Worm (Caenorhabditis elegans) whole organism, young adult: ENCODE results near the gene C23H4.6.
A peak's percentile ranks its signal among the peaks of the same experiment; 100 is the strongest.

Experiments used
- C17E4.6 ChIP-seq: fragments of 200-800 bp; sonication (Bioruptor generic); IDR thresholded peaks from 2 replicates; pipeline ENCODE4 v1.3.6; 2022; ENCODE audit warnings: missing genetic modification reagents, missing genetic modification characterization, missing compliant biosample characterization
- F55B11.4 ChIP-seq: sonication (generic microtip); optimal IDR thresholded peaks from 2 replicates; lab custom pipeline; 2016; ENCODE audit warnings: missing compliant biosample characterization, missing genetic modification characterization, borderline replicate concordance; ENCODE audit not compliant: insufficient read depth
- K11D2.4 ChIP-seq: fragments of 200-800 bp; sonication (Bioruptor generic); IDR thresholded peaks from 2 replicates; pipeline ENCODE4 v1.3.6; 2022; ENCODE audit warnings: missing genetic modification reagents, missing genetic modification characterization, missing compliant biosample characterization
- T26A5.8 ChIP-seq: sonication (generic microtip); optimal IDR thresholded peaks from 2 replicates; lab custom pipeline; 2016; ENCODE audit warnings: missing genetic modification characterization, missing compliant biosample characterization
- Y67H2A.10 ChIP-seq: fragments of 200-800 bp; sonication (Bioruptor generic); conservative IDR thresholded peaks from 2 replicates; pipeline ENCODE4 v1.3.6; 2022; ENCODE audit warnings: missing genetic modification reagents, missing genetic modification characterization, missing compliant biosample characterization
- Y95B8A.8 ChIP-seq: fragments of 200-800 bp; sonication (Bioruptor generic); IDR thresholded peaks from 2 replicates; pipeline ENCODE4 v1.3.6; 2022; ENCODE audit warnings: missing genetic modification reagents, missing genetic modification characterization, missing compliant biosample characterization
- ama-1 ChIP-seq, 3 experiments: fragments of 150-350 bp in 1 of 3; sonication (generic microtip) in 2 of 3; optimal IDR thresholded peaks; 2 replicates each; lab custom pipeline; 2014 to 2018; ENCODE audit warnings: missing biosample characterization in 2 of 3, missing genetic modification characterization in 2 of 3, missing genetic modification reagents in 2 of 3
- atf-7 ChIP-seq: sonication (generic microtip); optimal IDR thresholded peaks from 2 replicates; lab custom pipeline; 2017; ENCODE audit warnings: mild to moderate bottlenecking, missing genetic modification characterization, missing compliant biosample characterization
- bed-2 ChIP-seq: fragments of 200-800 bp; sonication (Bioruptor generic); IDR thresholded peaks from 2 replicates; pipeline ENCODE4 v1.3.6; 2022; ENCODE audit warnings: missing genetic modification reagents, missing genetic modification characterization, missing compliant biosample characterization
- ccch-3 ChIP-seq: fragments of 200-800 bp; sonication (Bioruptor generic); optimal IDR thresholded peaks from 2 replicates; lab custom pipeline; 2018; ENCODE audit warnings: mild to moderate bottlenecking, missing genetic modification characterization, missing compliant biosample characterization
- cebp-2 ChIP-seq: fragments of 200-800 bp; sonication (Bioruptor generic); IDR thresholded peaks from 2 replicates; pipeline ENCODE4 v1.3.6; 2022; ENCODE audit warnings: missing genetic modification characterization, missing compliant biosample characterization
- dpl-1 ChIP-seq: fragments of 150-350 bp; optimal IDR thresholded peaks from 2 replicates; lab custom pipeline; 2014; ENCODE audit warnings: missing biosample characterization, missing genetic modification reagents, missing genetic modification characterization
- efl-1 ChIP-seq: fragments of 150-350 bp; optimal IDR thresholded peaks from 2 replicates; lab custom pipeline; 2014; ENCODE audit warnings: missing biosample characterization, missing genetic modification reagents, missing genetic modification characterization
- gei-17 ChIP-seq: fragments of 200-800 bp; sonication (Bioruptor generic); optimal IDR thresholded peaks from 2 replicates; lab custom pipeline; 2018; ENCODE audit warnings: mild to moderate bottlenecking, missing genetic modification characterization, missing compliant biosample characterization
- hlh-12 ChIP-seq: sonication (generic microtip); optimal IDR thresholded peaks from 2 replicates; lab custom pipeline; 2016; ENCODE audit warnings: missing genetic modification characterization, missing compliant biosample characterization
- hlh-26 ChIP-seq: fragments of 200-800 bp; sonication (Bioruptor generic); conservative IDR thresholded peaks from 2 replicates; pipeline ENCODE4 v1.3.6; 2022; ENCODE audit warnings: missing genetic modification reagents, missing genetic modification characterization, missing compliant biosample characterization
- hrde-1 ChIP-seq: sonication (generic microtip); optimal IDR thresholded peaks from 2 replicates; lab custom pipeline; 2016; ENCODE audit warnings: missing genetic modification characterization, mild to moderate bottlenecking, missing compliant biosample characterization, moderate library complexity, missing genotype, missing genetic modification reagents, borderline replicate concordance
- hsf-1 ChIP-seq: fragments of 200-800 bp; sonication (Bioruptor generic); IDR thresholded peaks from 2 replicates; pipeline ENCODE4 v1.3.6; 2022; ENCODE audit warnings: missing genetic modification reagents, missing genetic modification characterization, missing compliant biosample characterization
- let-526 ChIP-seq: fragments of 200-800 bp; sonication (Bioruptor generic); IDR thresholded peaks from 2 replicates; pipeline ENCODE4 v1.3.6; 2022; ENCODE audit warnings: missing genetic modification reagents, missing genetic modification characterization, missing compliant biosample characterization
- let-607 ChIP-seq, 2 experiments: fragments of 200-800 bp in 1 of 2; sonication (Bioruptor generic) in 1 of 2; sonication (generic microtip) in 1 of 2; optimal IDR thresholded peaks; 2 replicates each; lab custom pipeline; 2016 to 2018; ENCODE audit warnings: mild to moderate bottlenecking in 2 of 2, missing compliant biosample characterization in 2 of 2, missing genetic modification characterization in 2 of 2, moderate library complexity in 2 of 2, missing genotype in 1 of 2
- lin-40 ChIP-seq: sonication (generic microtip); optimal IDR thresholded peaks from 2 replicates; lab custom pipeline; 2016; ENCODE audit warnings: missing genetic modification characterization, mild to moderate bottlenecking, missing compliant biosample characterization, missing genotype, missing genetic modification reagents
- lsy-27 ChIP-seq: sonication (generic microtip); optimal IDR thresholded peaks from 2 replicates; lab custom pipeline; 2017; ENCODE audit warnings: missing genetic modification characterization, mild to moderate bottlenecking, missing compliant biosample characterization, antibody characterized with exemption, missing genotype, borderline replicate concordance; ENCODE audit not compliant: insufficient read depth
- madf-10 ChIP-seq: sonication (generic microtip); optimal IDR thresholded peaks from 2 replicates; lab custom pipeline; 2016; ENCODE audit warnings: mild to moderate bottlenecking, missing genetic modification characterization, missing compliant biosample characterization
- mes-4 ChIP-seq: sonication (generic microtip); optimal IDR thresholded peaks from 2 replicates; lab custom pipeline; 2016; ENCODE audit warnings: missing genotype, missing genetic modification characterization, missing compliant biosample characterization
- nfyb-1 ChIP-seq: fragments of 200-800 bp; sonication (Bioruptor generic); IDR thresholded peaks from 2 replicates; pipeline ENCODE4 v1.3.6; 2022; ENCODE audit warnings: missing genetic modification reagents, missing genetic modification characterization, missing compliant biosample characterization
- nhr-27 ChIP-seq: fragments of 200-800 bp; sonication (Bioruptor generic); optimal IDR thresholded peaks from 2 replicates; lab custom pipeline; 2018; ENCODE audit warnings: mild to moderate bottlenecking, missing genetic modification characterization, moderate library complexity, missing compliant biosample characterization
- nhr-80 ChIP-seq: sonication (generic microtip); optimal IDR thresholded peaks from 2 replicates; lab custom pipeline; 2016; ENCODE audit warnings: missing genetic modification characterization, missing compliant biosample characterization
- pha-4 ChIP-seq: fragments of 150-350 bp; sonication (generic microtip); optimal IDR thresholded peaks from 2 replicates; lab custom pipeline; 2014; ENCODE audit warnings: missing biosample characterization, missing genetic modification reagents, missing genetic modification characterization
- rpc-1 ChIP-seq, 2 experiments: fragments of 150-350 bp in 1 of 2; sonication (generic microtip) in 1 of 2; optimal IDR thresholded peaks; 2 replicates each; lab custom pipeline; 2014 to 2018; ENCODE audit warnings: missing biosample characterization in 1 of 2, missing genetic modification characterization in 1 of 2, missing genetic modification reagents in 1 of 2, missing genotype in 1 of 2
- snpc-1.1 ChIP-seq: sonication (generic microtip); optimal IDR thresholded peaks from 2 replicates; lab custom pipeline; 2017; ENCODE audit warnings: missing genetic modification characterization, mild to moderate bottlenecking, missing compliant biosample characterization, antibody characterized with exemption, moderate library complexity, missing genotype, missing genetic modification reagents; ENCODE audit not compliant: insufficient read depth
- snpc-1.3 ChIP-seq: sonication (generic microtip); optimal IDR thresholded peaks from 2 replicates; lab custom pipeline; 2017; ENCODE audit warnings: missing genetic modification characterization, mild to moderate bottlenecking, missing compliant biosample characterization, antibody characterized with exemption, moderate library complexity, missing genotype, missing genetic modification reagents; ENCODE audit not compliant: insufficient read depth
- snpc-3.4 ChIP-seq: sonication (generic microtip); optimal IDR thresholded peaks from 2 replicates; lab custom pipeline; 2017; ENCODE audit warnings: missing genetic modification characterization, mild to moderate bottlenecking, missing compliant biosample characterization, antibody characterized with exemption, moderate library complexity, missing genotype, missing genetic modification reagents
- somi-1 ChIP-seq: fragments of 200-800 bp; sonication (Bioruptor generic); optimal IDR thresholded peaks from 2 replicates; lab custom pipeline; 2018; ENCODE audit warnings: mild to moderate bottlenecking, missing genetic modification characterization, missing compliant biosample characterization
- unc-62 ChIP-seq: fragments of 150-350 bp; optimal IDR thresholded peaks from 2 replicates; lab custom pipeline; 2014; ENCODE audit warnings: missing biosample characterization, missing genetic modification reagents, missing genetic modification characterization
- zfh-2 ChIP-seq: fragments of 200-800 bp; sonication (Bioruptor generic); conservative IDR thresholded peaks from 2 replicates; pipeline ENCODE4 v1.3.6; 2022; ENCODE audit warnings: missing genetic modification reagents, missing genetic modification characterization, missing compliant biosample characterization
- ztf-22 ChIP-seq: fragments of 200-800 bp; sonication (Bioruptor generic); optimal IDR thresholded peaks from 2 replicates; lab custom pipeline; 2018; ENCODE audit warnings: mild to moderate bottlenecking, missing genetic modification characterization, moderate library complexity, missing compliant biosample characterization

The C23H4.6 gene

DNA sequence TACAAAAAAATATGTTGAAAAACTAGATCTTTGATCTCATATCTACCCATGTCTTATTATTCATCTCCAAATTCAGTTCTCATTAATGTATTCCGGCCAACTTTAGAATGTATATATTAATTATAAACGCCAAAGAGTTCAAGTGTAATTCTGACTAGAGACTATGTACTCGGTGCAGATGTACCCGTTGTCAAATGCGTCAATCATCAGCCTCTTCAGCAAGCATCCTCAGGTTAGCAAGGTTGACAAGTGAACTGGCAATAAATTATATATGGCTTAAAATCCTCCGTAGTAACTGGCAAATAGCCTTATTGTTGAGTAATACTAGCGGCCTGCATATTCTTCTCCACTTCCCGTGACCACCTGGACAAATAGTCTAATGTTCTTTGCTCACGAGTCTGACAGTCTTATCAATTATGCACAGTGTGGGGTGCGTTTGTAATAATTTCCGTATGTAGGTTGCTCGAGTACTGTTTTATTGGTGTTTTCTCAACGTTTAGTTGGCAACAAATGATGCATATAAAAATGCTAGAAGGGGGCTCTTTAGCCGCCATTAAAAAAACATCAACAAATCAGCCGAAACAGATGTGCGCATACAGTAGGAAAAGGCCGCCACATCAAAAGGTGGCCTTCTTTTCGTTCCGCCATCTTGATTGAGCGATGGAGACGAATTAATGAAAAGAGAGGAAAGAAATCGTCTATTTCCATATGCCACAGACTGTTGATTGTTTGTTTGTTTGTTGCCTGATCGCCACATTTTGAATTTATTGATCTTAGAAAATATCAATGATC lies 46.9 kb upstream of the C23H4.6 start:
- no peak for TF ChIP-seq snpc-3.4 (tag; lab: Kevin White, UChicago)
- no peak for TF ChIP-seq snpc-1.1
- TF ChIP-seq rpc-1 (optimal IDR thresholded peaks at IDR 0.05; lab: Kevin White, UChicago) = no peak
- no peak for TF ChIP-seq rpc-1 (tag; optimal IDR thresholded peaks at IDR 0.05; lab: Kevin White, UChicago)
- TF ChIP-seq nhr-80 (tag; lab: Kevin White, UChicago) = peak; percentile 41

DNA sequence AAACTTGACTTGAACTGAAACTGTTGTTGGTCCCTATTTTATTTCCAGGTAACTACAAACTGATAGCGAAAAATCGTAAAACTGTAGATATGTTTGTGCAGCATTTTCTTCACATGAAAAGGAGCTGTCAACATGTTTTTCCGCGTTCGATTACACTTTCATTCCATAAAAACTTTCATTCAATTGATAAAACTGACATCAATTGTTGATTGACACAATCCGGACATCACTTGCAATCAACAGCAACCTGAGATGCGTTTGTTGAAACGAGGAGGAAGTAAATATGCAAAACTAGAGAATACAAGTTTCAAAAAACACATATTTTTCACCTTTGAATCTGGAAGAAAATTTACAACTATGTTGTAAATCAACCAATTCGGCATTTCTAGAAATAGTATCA lies 38.0 kb upstream of the C23H4.6 start:
- TF ChIP-seq hlh-12 (tag; lab: Kevin White, UChicago) (no peak), cebp-2 (no peak), F55B11.4 (tag; lab: Kevin White, UChicago) (no peak), lin-40 (tag; lab: Kevin White, UChicago) (peak; percentile 15), bed-2 (no peak), ztf-22 (GFP tag; lab: Kevin White, UChicago) (no peak), pha-4 (tag; lab: Kevin White, UChicago) (peak; percentile 7), let-526 (GFP tag; lab: Robert Waterston, UW) (no peak), ama-1 (optimal IDR thresholded peaks at IDR 0.05; lab: Kevin White, UChicago) (no peak), ama-1 (GFP tag; optimal IDR thresholded peaks at IDR 0.05; lab: Kevin White, UChicago) (no peak), dpl-1 (no peak), efl-1 (GFP tag; lab: Kevin White, UChicago) (no peak), madf-10 (no peak), gei-17 (GFP tag; lab: Kevin White, UChicago) (no peak), lsy-27 (tag; lab: Kevin White, UChicago) (no peak), T26A5.8 (no peak), zfh-2 (GFP tag; lab: Robert Waterston, UW) (no peak), K11D2.4 (GFP tag; lab: Robert Waterston, UW) (no peak), nfyb-1 (GFP tag; lab: Robert Waterston, UW) (no peak), snpc-1.3 (no peak), let-607 (tag; optimal IDR thresholded peaks at IDR 0.05; lab: Kevin White, UChicago) (peak in 1 of 2 experiments; percentile 10), hsf-1 (GFP tag; lab: Robert Waterston, UW) (no peak), Y67H2A.10 (GFP tag; lab: Robert Waterston, UW) (no peak), mes-4 (tag; lab: Kevin White, UChicago) (no peak), C17E4.6 (GFP tag; lab: Robert Waterston, UW) (no peak), nhr-27 (tag; lab: Kevin White, UChicago) (no peak), hrde-1 (tag; lab: Kevin White, UChicago) (no peak), somi-1 (GFP tag; lab: Kevin White, UChicago) (no peak), unc-62 (GFP tag; lab: Kevin White, UChicago) (peak; percentile 88), hlh-26 (no peak), Y95B8A.8 (GFP tag; lab: Robert Waterston, UW) (no peak), ccch-3 (no peak), atf-7 (tag; lab: Kevin White, UChicago) (peak; percentile 9), nhr-80 (tag; lab: Kevin White, UChicago) (peak; percentile 82)
